Fruit fly (Drosophila melanogaster): ENCODE measurements around the gene Tdrd3.
A peak's percentile ranks its signal among the peaks of the same experiment; 100 is the strongest.

The Tdrd3 gene

DNA sequence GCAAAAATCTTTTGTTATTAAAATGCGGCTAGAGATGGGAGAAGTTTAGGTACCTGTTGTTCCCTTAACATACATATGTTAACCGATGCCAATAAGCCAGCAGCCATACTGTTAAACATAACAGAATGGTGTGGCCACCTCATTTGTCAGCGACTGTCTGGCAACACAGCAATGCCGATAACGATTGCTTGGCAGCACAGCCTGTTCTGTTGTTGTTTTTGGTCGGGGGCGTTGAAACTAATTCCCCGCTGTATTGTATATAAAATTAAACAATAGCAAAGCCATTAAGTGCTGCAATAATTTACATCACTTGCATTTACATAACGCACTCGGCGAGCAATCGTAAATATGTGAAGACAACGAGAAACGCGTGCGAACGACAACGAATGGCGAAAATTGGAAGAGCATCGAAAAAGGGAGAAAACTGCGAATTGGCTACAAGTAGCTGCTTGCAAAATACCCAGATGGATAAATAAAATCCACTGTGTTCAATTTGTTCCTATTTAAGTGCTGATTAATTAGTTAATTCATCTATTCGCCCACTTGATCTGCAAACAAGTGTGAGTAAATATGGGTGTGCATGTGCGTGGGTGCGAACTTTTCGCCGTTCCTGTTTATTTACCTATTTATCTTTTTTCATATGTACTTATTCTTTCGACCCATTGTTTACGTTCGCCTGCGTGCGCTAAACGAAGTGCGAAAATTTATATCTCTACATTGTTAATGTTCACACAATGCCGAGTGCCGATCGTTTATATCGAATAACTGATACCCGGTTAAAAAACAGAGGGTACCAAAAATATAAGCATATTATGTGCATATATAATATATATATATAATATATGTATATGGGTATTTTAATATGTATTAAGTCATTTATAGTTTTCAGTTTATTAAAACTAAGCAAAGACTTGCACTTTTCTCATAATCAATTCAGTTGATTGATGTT, 24.5 kb upstream of the Tdrd3 start, which contains the start of the genes Tsen34 and Mgat4a (continued):
- TF ChIP-seq CG12299 (tag; optimal IDR thresholded peaks at IDR 0.05) (no peak), cato (GFP tag; optimal IDR thresholded peaks at IDR 0.05; ENCODE audit: borderline replicate concordance) (no peak), Gsc (GFP tag; IDR thresholded peaks at IDR 0.05) (no peak), ap (GFP tag; IDR thresholded peaks at IDR 0.05) (no peak), ara (GFP tag; IDR thresholded peaks at IDR 0.05) (no peak), CG12236 (GFP tag; optimal IDR thresholded peaks at IDR 0.05) (no peak), tgo (GFP tag; IDR thresholded peaks at IDR 0.05) (0 out of 3 replicates have a peak, but pooled peaks have one; percentile 22), tup (GFP tag; optimal IDR thresholded peaks at IDR 0.05) (peak; percentile 48), salm (tag; optimal IDR thresholded peaks at IDR 0.05) (no peak), Spps (tag; optimal IDR thresholded peaks at IDR 0.05) (no peak), Side (GFP tag; optimal IDR thresholded peaks at IDR 0.05) (peak; percentile 41), bcd (GFP tag; optimal IDR thresholded peaks at IDR 0.05) (no peak), pfk (GFP tag; optimal IDR thresholded peaks at IDR 0.05) (peak; percentile 51), CG11247 (GFP tag; IDR thresholded peaks at IDR 0.05) (peak; percentile 74), fd64A (GFP tag; optimal IDR thresholded peaks at IDR 0.05) (no peak), ERR (GFP tag; optimal IDR thresholded peaks at IDR 0.05) (no peak), Aef1 (GFP tag; IDR thresholded peaks at IDR 0.05) (peak; percentile 42; the same call in 2 of the 3 replicates), gro (GFP tag; optimal IDR thresholded peaks at IDR 0.05) (peak; percentile 77), Dbx (GFP tag; IDR thresholded peaks at IDR 0.05) (peak; percentile 88), dmrt11E (tag; optimal IDR thresholded peaks at IDR 0.05) (no peak), gt (GFP tag; IDR thresholded peaks at IDR 0.05) (no peak), HmgZ (tag; optimal IDR thresholded peaks at IDR 0.05) (peak; percentile 50), nau (GFP tag; optimal IDR thresholded peaks at IDR 0.05) (no peak), CG11398 (GFP tag; optimal IDR thresholded peaks at IDR 0.05) (no peak), H15 (GFP tag; IDR thresholded peaks at IDR 0.05) (no peak), Scr (GFP tag; IDR thresholded peaks at IDR 0.05; ENCODE audit: partially characterized antibody) (peak; percentile 45), CHES-1-like (GFP tag; optimal IDR thresholded peaks at IDR 0.05) (no peak), CG17186 (GFP tag; optimal IDR thresholded peaks at IDR 0.05) (peak; percentile 31), CG4360 (GFP tag; IDR thresholded peaks at IDR 0.05) (peak; percentile 88), BEAF-32 (GFP tag; optimal IDR thresholded peaks at IDR 0.05) (peak; percentile 65), gcm2 (GFP tag; optimal IDR thresholded peaks at IDR 0.05) (no peak), Chrac-16 (GFP tag; optimal IDR thresholded peaks at IDR 0.05) (no peak), dm (GFP tag; optimal IDR thresholded peaks at IDR 0.05) (peak; percentile 36), dysf (GFP tag; IDR thresholded peaks at IDR 0.05) (peak; percentile 41; the same call in 1 of the 3 replicates), bab2 (GFP tag; optimal IDR thresholded peaks at IDR 0.05) (peak; percentile 27), Ptx1 (GFP tag; IDR thresholded peaks at IDR 0.05) (no peak), CG6254 (GFP tag; optimal IDR thresholded peaks at IDR 0.05) (no peak), Rfx (GFP tag; IDR thresholded peaks at IDR 0.05) (peak; percentile 78), CG9437 (GFP tag; optimal IDR thresholded peaks at IDR 0.05) (no peak), jing (GFP tag; optimal IDR thresholded peaks at IDR 0.05) (no peak), CG9727 (GFP tag; optimal IDR thresholded peaks at IDR 0.05) (peak; percentile 50), Hr3 (GFP tag; optimal IDR thresholded peaks at IDR 0.05) (no peak), Mes4 (GFP tag; optimal IDR thresholded peaks at IDR 0.05) (no peak), hb (GFP tag; IDR thresholded peaks at IDR 0.05; ENCODE audit: partially characterized antibody) (no peak), CG18764 (GFP tag; optimal IDR thresholded peaks at IDR 0.05) (no peak), Optix (GFP tag; IDR thresholded peaks at IDR 0.05) (no peak), Kr (GFP tag; optimal IDR thresholded peaks at IDR 0.05) (no peak), NFAT (GFP tag; IDR thresholded peaks at IDR 0.05) (peak; percentile 65), CG13775 (GFP tag; optimal IDR thresholded peaks at IDR 0.05) (no peak)
